Fruit fly (Drosophila melanogaster) whole organism, embryonic: ENCODE measurements around the gene CG44090.
A peak's percentile ranks its signal among the peaks of the same experiment; 100 is the strongest.

Experiments
- Abd-B ChIP-seq: fragments of 200-800 bp; sonication (Bioruptor generic); optimal IDR thresholded peaks from 2 replicates; lab custom pipeline; 2018; ENCODE audit warnings: missing biosample characterization, mild to moderate bottlenecking, missing genetic modification characterization, moderate library complexity
- Awh ChIP-seq: fragments of 200-800 bp; sonication (Bioruptor generic); IDR thresholded peaks from 2 replicates; pipeline ENCODE4, ENCODE4 v1.3.6; 2022; ENCODE audit warnings: missing biosample characterization, missing genetic modification characterization
- CG10209 ChIP-seq: fragments of 200-800 bp; sonication (Bioruptor generic); optimal IDR thresholded peaks from 3 replicates; lab custom pipeline; 2017; ENCODE audit warnings: missing biosample characterization, mild to moderate bottlenecking, missing genetic modification characterization, missing genetic modification reagents
- CG10543 ChIP-seq: fragments of 200-800 bp; sonication (Bioruptor generic); optimal IDR thresholded peaks from 3 replicates; lab custom pipeline; 2017; ENCODE audit warnings: missing biosample characterization, mild to moderate bottlenecking, missing genetic modification characterization, moderate library complexity
- CG11247 ChIP-seq: fragments of 200-800 bp; sonication (Bioruptor generic); IDR thresholded peaks from 2 replicates; pipeline ENCODE4 v1.3.6; 2022; ENCODE audit warnings: missing biosample characterization, missing genetic modification characterization
- CG12104 ChIP-seq: fragments of 200-800 bp; sonication (Bioruptor generic); optimal IDR thresholded peaks from 3 replicates; lab custom pipeline; 2016; ENCODE audit warnings: missing biosample characterization, missing genetic modification characterization
- CG12155 ChIP-seq: fragments of 200-800 bp; sonication (Bioruptor generic); optimal IDR thresholded peaks from 3 replicates; lab custom pipeline; 2016; ENCODE audit warnings: missing biosample characterization, missing genetic modification characterization
- CG12299 ChIP-seq: fragments of 200-800 bp; sonication (Bioruptor generic); optimal IDR thresholded peaks from 2 replicates; lab custom pipeline; 2018; ENCODE audit warnings: missing biosample characterization, mild to moderate bottlenecking, missing genetic modification characterization
- CG13624 ChIP-seq: fragments of 200-800 bp; sonication (Bioruptor generic); optimal IDR thresholded peaks from 2 replicates; lab custom pipeline; 2016; ENCODE audit warnings: missing biosample characterization, missing genetic modification characterization
- CG14441 ChIP-seq: fragments of 200-800 bp; sonication (Bioruptor generic); IDR thresholded peaks from 2 replicates; pipeline ENCODE4 v1.3.6; 2022; ENCODE audit warnings: missing biosample characterization, missing genetic modification characterization
- CG15011 ChIP-seq: fragments of 200-800 bp; sonication (Bioruptor generic); optimal IDR thresholded peaks from 3 replicates; lab custom pipeline; 2018; ENCODE audit warnings: missing biosample characterization, mild to moderate bottlenecking, missing genetic modification characterization
- CG15269 ChIP-seq: fragments of 200-800 bp; sonication (Bioruptor generic); optimal IDR thresholded peaks from 2 replicates; lab custom pipeline; 2018; ENCODE audit warnings: missing biosample characterization, mild to moderate bottlenecking, missing genetic modification characterization, moderate library complexity
- CG15479 ChIP-seq: fragments of 200-800 bp; sonication (Bioruptor generic); optimal IDR thresholded peaks from 3 replicates; lab custom pipeline; 2019; ENCODE audit warnings: missing biosample characterization, mild to moderate bottlenecking, missing genetic modification characterization, moderate library complexity
- CG2202 ChIP-seq: fragments of 200-800 bp; sonication (Bioruptor generic); optimal IDR thresholded peaks from 2 replicates; lab custom pipeline; 2018; ENCODE audit warnings: missing biosample characterization, mild to moderate bottlenecking, missing genetic modification characterization
- CG32767 ChIP-seq: fragments of 200-800 bp; sonication (Bioruptor generic); IDR thresholded peaks from 2 replicates; pipeline ENCODE4 v1.3.6; 2022; ENCODE audit warnings: missing biosample characterization, missing genetic modification characterization
- CG3838 ChIP-seq: fragments of 200-800 bp; sonication (Bioruptor generic); optimal IDR thresholded peaks from 3 replicates; lab custom pipeline; 2016; ENCODE audit warnings: missing biosample characterization, missing genetic modification characterization
- CG4282 ChIP-seq: fragments of 200-800 bp; sonication (Bioruptor generic); optimal IDR thresholded peaks from 2 replicates; lab custom pipeline; 2016; ENCODE audit warnings: missing biosample characterization, missing genetic modification characterization
- CG4820 ChIP-seq: fragments of 200-800 bp; sonication (Bioruptor generic); optimal IDR thresholded peaks from 3 replicates; lab custom pipeline; 2016; ENCODE audit warnings: missing biosample characterization, missing genetic modification characterization
- CG4854 ChIP-seq: fragments of 200-800 bp; sonication (Bioruptor generic); optimal IDR thresholded peaks from 2 replicates; lab custom pipeline; 2016; ENCODE audit warnings: missing biosample characterization, missing genetic modification characterization, inconsistent platforms
- CG7839 ChIP-seq: fragments of 200-800 bp; sonication (Bioruptor generic); optimal IDR thresholded peaks from 3 replicates; lab custom pipeline; 2018; ENCODE audit warnings: missing biosample characterization, mild to moderate bottlenecking, missing genetic modification characterization, moderate library complexity
- CG8089 ChIP-seq: fragments of 200-800 bp; sonication (Bioruptor generic); optimal IDR thresholded peaks from 3 replicates; lab custom pipeline; 2016; ENCODE audit warnings: missing biosample characterization, missing genetic modification characterization
- CG8290 ChIP-seq, 3 experiments: fragments of 200-800 bp; sonication (Bioruptor generic); optimal IDR thresholded peaks; 2 replicates each; lab custom pipeline; 2016 to 2019; ENCODE audit warnings: missing biosample characterization in 3 of 3, missing genetic modification characterization in 3 of 3, mild to moderate bottlenecking in 2 of 3, moderate library complexity in 1 of 3
- CG9609 ChIP-seq: fragments of 200-800 bp; sonication (Bioruptor generic); optimal IDR thresholded peaks from 3 replicates; lab custom pipeline; 2016; ENCODE audit warnings: missing biosample characterization, missing genetic modification characterization
- CkIIα-i1 ChIP-seq: fragments of 200-800 bp; sonication (Bioruptor generic); IDR thresholded peaks from 2 replicates; pipeline ENCODE4 v1.3.6; 2022; ENCODE audit warnings: missing biosample characterization, missing genetic modification characterization
- Deaf1 ChIP-seq: fragments of 200-800 bp; optimal IDR thresholded peaks from 3 replicates; lab custom pipeline; 2019; ENCODE audit warnings: missing biosample characterization, mild to moderate bottlenecking, missing genetic modification characterization, moderate library complexity
- Dek ChIP-seq: fragments of 200-800 bp; sonication (Bioruptor generic); optimal IDR thresholded peaks from 3 replicates; lab custom pipeline; 2019; ENCODE audit warnings: missing biosample characterization, mild to moderate bottlenecking, missing genetic modification characterization, moderate library complexity
- Doc2 ChIP-seq: fragments of 200-800 bp; sonication (Bioruptor generic); IDR thresholded peaks from 2 replicates; pipeline ENCODE4 v1.3.6; 2022; ENCODE audit warnings: missing biosample characterization, missing genetic modification characterization
- Dp ChIP-seq: fragments of 200-800 bp; sonication (Bioruptor generic); optimal IDR thresholded peaks from 2 replicates; lab custom pipeline; 2018; ENCODE audit warnings: missing biosample characterization, mild to moderate bottlenecking, missing genetic modification characterization, moderate library complexity
- Fer3 ChIP-seq: fragments of 200-800 bp; sonication (Bioruptor generic); optimal IDR thresholded peaks from 2 replicates; lab custom pipeline; 2018; ENCODE audit warnings: missing biosample characterization, mild to moderate bottlenecking, missing genetic modification characterization, moderate library complexity
- H15 ChIP-seq: fragments of 200-800 bp; sonication (Bioruptor generic); IDR thresholded peaks from 3 replicates; pipeline ENCODE4 v1.3.6; 2022; ENCODE audit warnings: missing biosample characterization, missing genetic modification characterization
- HLHmδ ChIP-seq: fragments of 200-800 bp; sonication (Bioruptor generic); optimal IDR thresholded peaks from 2 replicates; lab custom pipeline; 2018; ENCODE audit warnings: missing biosample characterization, mild to moderate bottlenecking, missing genetic modification characterization, moderate library complexity
- HmgZ ChIP-seq: fragments of 200-800 bp; sonication (Bioruptor generic); optimal IDR thresholded peaks from 2 replicates; lab custom pipeline; 2018; ENCODE audit warnings: missing biosample characterization, mild to moderate bottlenecking, missing genetic modification characterization
- Lim3 ChIP-seq: fragments of 200-800 bp; sonication (Bioruptor generic); IDR thresholded peaks from 2 replicates; pipeline ENCODE4 v1.3.6; 2022; ENCODE audit warnings: missing biosample characterization, missing genetic modification characterization
- Lpt ChIP-seq: fragments of >200 bp; optimal IDR thresholded peaks from 2 replicates; lab custom pipeline; 2018; ENCODE audit warnings: missing biosample characterization, missing genetic modification characterization
- MTF-1 ChIP-seq: fragments of 200-800 bp; sonication (Bioruptor generic); optimal IDR thresholded peaks from 2 replicates; lab custom pipeline; 2018; ENCODE audit warnings: missing biosample characterization, mild to moderate bottlenecking, missing genetic modification characterization, borderline replicate concordance
- Mes4 ChIP-seq: fragments of 200-800 bp; sonication (Bioruptor generic); optimal IDR thresholded peaks from 2 replicates; lab custom pipeline; 2016; ENCODE audit warnings: missing biosample characterization, missing genetic modification characterization
- Mrtf ChIP-seq: fragments of 200-800 bp; sonication (Bioruptor generic); IDR thresholded peaks from 3 replicates; pipeline ENCODE4 v1.3.6; 2022; ENCODE audit warnings: missing biosample characterization, missing genetic modification characterization
- PHDP ChIP-seq: fragments of 200-800 bp; sonication (Bioruptor generic); optimal IDR thresholded peaks from 3 replicates; lab custom pipeline; 2018; ENCODE audit warnings: missing biosample characterization, mild to moderate bottlenecking, missing genetic modification characterization, moderate library complexity
- Tbp ChIP-seq: fragments of >200 bp; optimal IDR thresholded peaks from 2 replicates; lab custom pipeline; 2018; ENCODE audit warnings: missing biosample characterization, missing genetic modification characterization
- hkb ChIP-seq, 2 experiments: fragments of 200-800 bp in 1 of 2; fragments of >200 bp in 1 of 2; sonication (Bioruptor generic) in 1 of 2; IDR thresholded peaks in 1 of 2; optimal IDR thresholded peaks in 1 of 2; 2 replicates each; pipeline versions ENCODE4 v1.3.6 to Lab custom; 2017 to 2022; ENCODE audit warnings: missing biosample characterization in 1 of 2, missing genetic modification characterization in 1 of 2
- insv ChIP-seq, 2 experiments: fragments of 200-800 bp; sonication (Bioruptor generic); optimal IDR thresholded peaks; 3 replicates each; lab custom pipeline; 2016 to 2018; ENCODE audit warnings: missing biosample characterization in 2 of 2, missing genetic modification characterization in 2 of 2
- kah ChIP-seq: fragments of 200-800 bp; sonication (Bioruptor generic); optimal IDR thresholded peaks from 2 replicates; lab custom pipeline; 2018; ENCODE audit warnings: missing biosample characterization, mild to moderate bottlenecking, missing genetic modification characterization
- klu ChIP-seq: fragments of 200-800 bp; sonication (Bioruptor generic); IDR thresholded peaks from 2 replicates; pipeline ENCODE4 v1.3.6; 2022; ENCODE audit warnings: missing biosample characterization, missing genetic modification characterization
- nmo ChIP-seq: fragments of 200-800 bp; sonication (Bioruptor generic); optimal IDR thresholded peaks from 2 replicates; lab custom pipeline; 2018; ENCODE audit warnings: missing biosample characterization, mild to moderate bottlenecking, missing genetic modification characterization, moderate library complexity
- otp ChIP-seq: fragments of 200-800 bp; sonication (Bioruptor generic); IDR thresholded peaks from 3 replicates; pipeline ENCODE4, ENCODE4 v1.3.6; 2022; ENCODE audit warnings: missing biosample characterization, missing genetic modification characterization
- ro ChIP-seq: fragments of 200-800 bp; sonication (Bioruptor generic); IDR thresholded peaks from 2 replicates; pipeline ENCODE4 v1.3.6; 2022; ENCODE audit warnings: missing biosample characterization, missing genetic modification characterization
- sim ChIP-seq: fragments of 200-800 bp; sonication (Bioruptor generic); IDR thresholded peaks from 2 replicates; pipeline ENCODE4 v1.3.6; 2022; ENCODE audit warnings: missing biosample characterization, missing genetic modification characterization
- sisA ChIP-seq: fragments of 200-800 bp; sonication (Bioruptor generic); IDR thresholded peaks from 2 replicates; pipeline ENCODE4 v1.3.6; 2022; ENCODE audit warnings: missing biosample characterization, missing genetic modification characterization
- ttk ChIP-seq: fragments of 200-800 bp; sonication (Bioruptor generic); IDR thresholded peaks from 2 replicates; pipeline ENCODE4 v2.1.2; 2022; ENCODE audit warnings: missing biosample characterization, missing genetic modification characterization
- usp ChIP-seq: fragments of >200 bp; optimal IDR thresholded peaks from 2 replicates; lab custom pipeline; 2017; ENCODE audit warnings: missing biosample characterization, missing genetic modification characterization
- zf30C ChIP-seq: fragments of 200-800 bp; sonication (Bioruptor generic); optimal IDR thresholded peaks from 3 replicates; lab custom pipeline; 2018; ENCODE audit warnings: missing biosample characterization, mild to moderate bottlenecking, missing genetic modification characterization

Gene CG44090

dm6 chr3R:17402434-17402833, 31.8 kb downstream of the CG44090 start, which contains the start of gene Sur-8 (continued):
- peak; percentile 47 for TF ChIP-seq CG15269 (tag; lab: Kevin White, UChicago)
- TF ChIP-seq otp (GFP tag; lab: Robert Waterston, UW): peak; percentile 75; the same call in 2 of the 3 replicates
- peak; percentile 49 for TF ChIP-seq CG12155 (GFP tag; lab: Kevin White, UChicago)
- peak; percentile 53 for TF ChIP-seq CG8089
- TF ChIP-seq CG14441 (GFP tag; lab: Robert Waterston, UW): peak; percentile 73
- TF ChIP-seq Deaf1 (tag; lab: Kevin White, UChicago): no peak
- peak; percentile 35 for TF ChIP-seq CG10543 (GFP tag; lab: Kevin White, UChicago)
- no peak for TF ChIP-seq ro (GFP tag; lab: Robert Waterston, UW)
- peak; percentile 49 for TF ChIP-seq Fer3 (tag; lab: Kevin White, UChicago)
- peak; percentile 54 for TF ChIP-seq CG10209 (GFP tag; lab: Kevin White, UChicago)
- TF ChIP-seq nmo: peak; percentile 44
- peak; percentile 30 for TF ChIP-seq CG8290 (GFP tag; optimal IDR thresholded peaks at IDR 0.05; lab: Kevin White, UChicago)
- TF ChIP-seq CG8290 (tag; optimal IDR thresholded peaks at IDR 0.05; lab: Kevin White, UChicago): peak in 1 of 2 experiments; percentile 90
- TF ChIP-seq klu: no peak
- TF ChIP-seq PHDP (tag; lab: Kevin White, UChicago): peak; percentile 55
- no peak for TF ChIP-seq zf30C (GFP tag; lab: Kevin White, UChicago)
- peak; percentile 34 for TF ChIP-seq Dek (tag; lab: Kevin White, UChicago)
- TF ChIP-seq Mrtf (GFP tag; lab: Robert Waterston, UW): peak; percentile 83
- TF ChIP-seq MTF-1 (GFP tag; lab: Kevin White, UChicago): peak; percentile 78
- peak; percentile 67 for TF ChIP-seq HLHmδ (GFP tag; lab: Kevin White, UChicago)
- peak; percentile 74 for TF ChIP-seq H15 (GFP tag; lab: Robert Waterston, UW)
- TF ChIP-seq CG7839: peak; percentile 69
- TF ChIP-seq CG2202: no peak
- TF ChIP-seq kah: no peak
- TF ChIP-seq CG32767 (GFP tag; lab: Robert Waterston, UW): no peak
- TF ChIP-seq usp: no peak
- TF ChIP-seq Awh: no peak
- no peak for TF ChIP-seq Tbp (GFP tag; lab: Kevin White, UChicago)
- TF ChIP-seq CkIIα-i1: no peak
- no peak for TF ChIP-seq hkb (optimal IDR thresholded peaks at IDR 0.05; lab: Kevin White, UChicago)
- TF ChIP-seq hkb (GFP tag; IDR thresholded peaks at IDR 0.05; lab: Robert Waterston, UW): peak; percentile 56; the same call in 1 of the 2 replicates
- 0 out of 2 replicates have a peak, but pooled peaks have one; percentile 31 for TF ChIP-seq sim (GFP tag; lab: Robert Waterston, UW)
- no peak for TF ChIP-seq Lim3 (GFP tag; lab: Robert Waterston, UW)
- TF ChIP-seq Lpt: no peak
- peak; percentile 89 for TF ChIP-seq CG11247 (GFP tag; lab: Robert Waterston, UW)
- TF ChIP-seq CG3838 (GFP tag; lab: Kevin White, UChicago): no peak
- TF ChIP-seq HmgZ: peak; percentile 62
- TF ChIP-seq CG12104 (GFP tag; lab: Kevin White, UChicago): no peak
- no peak for TF ChIP-seq insv (GFP tag; optimal IDR thresholded peaks at IDR 0.05; lab: Kevin White, UChicago)
- TF ChIP-seq CG12299 (tag; lab: Kevin White, UChicago): no peak
- TF ChIP-seq Doc2: no peak
- TF ChIP-seq CG15479 (GFP tag; lab: Kevin White, UChicago): no peak
- peak; percentile 36 for TF ChIP-seq Mes4 (GFP tag; lab: Kevin White, UChicago)
- TF ChIP-seq CG4820: peak; percentile 52
- peak; percentile 53 for TF ChIP-seq CG13624 (GFP tag; lab: Kevin White, UChicago)
- peak; percentile 64 for TF ChIP-seq ttk (GFP tag; lab: Robert Waterston, UW)
- no peak for TF ChIP-seq Abd-B (GFP tag; lab: Kevin White, UChicago)
- TF ChIP-seq sisA (GFP tag; lab: Robert Waterston, UW): peak; percentile 76
- peak; percentile 36 for TF ChIP-seq CG4854
- no peak for TF ChIP-seq Dp
- TF ChIP-seq CG15011 (GFP tag; lab: Kevin White, UChicago): no peak
- TF ChIP-seq CG9609 (GFP tag; lab: Kevin White, UChicago): peak; percentile 51
- TF ChIP-seq CG4282: no peak
